Worm (Caenorhabditis elegans) whole organism, L4/young adult: ENCODE measurements around the gene Y43C5A.3.
"Not testable (repeated sequence)": the region's sequence is repeated elsewhere in the genome, so short reads cannot be mapped to it uniquely, and the experiment has no call there.

Experiments used
- W03F9.2 ChIP-seq: fragments of 150-350 bp; optimal IDR thresholded peaks from 2 replicates; lab custom pipeline; 2014; ENCODE audit warnings: missing biosample characterization, missing genetic modification characterization
- dao-5 ChIP-seq: sonication (generic microtip); optimal IDR thresholded peaks from 2 replicates; lab custom pipeline; 2016; ENCODE audit warnings: missing genotype, missing genetic modification characterization, moderate library complexity, missing compliant biosample characterization
- him-1 ChIP-seq: sonication (generic microtip); optimal IDR thresholded peaks from 2 replicates; lab custom pipeline; 2016; ENCODE audit warnings: missing genotype, missing genetic modification reagents, missing genetic modification characterization, missing compliant biosample characterization

Y43C5A.3 gene

DNA sequence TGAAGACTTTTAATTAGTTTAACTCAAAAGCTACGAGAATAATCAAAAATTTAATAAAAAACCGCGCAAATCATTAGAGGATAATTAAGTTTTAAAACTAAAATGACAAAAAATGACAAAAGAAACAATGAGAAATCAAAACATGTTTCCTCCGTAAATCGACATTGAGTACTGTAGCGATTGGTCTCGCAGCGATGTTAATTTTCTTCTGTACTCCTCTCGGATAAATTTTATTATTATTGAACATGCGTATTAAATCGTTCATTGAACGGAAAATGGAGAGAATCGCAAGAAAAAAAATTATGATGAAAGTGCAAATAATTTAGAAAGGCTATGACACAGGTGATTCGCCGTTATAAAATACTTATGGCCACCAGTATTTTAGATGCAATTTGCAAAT, 11.5 kb downstream of the Y43C5A.3 start:
- TF ChIP-seq dao-5 (tag; lab: Kevin White, UChicago) (no peak), him-1 (no peak), W03F9.2 (tag; lab: Kevin White, UChicago) (no peak)

DNA sequence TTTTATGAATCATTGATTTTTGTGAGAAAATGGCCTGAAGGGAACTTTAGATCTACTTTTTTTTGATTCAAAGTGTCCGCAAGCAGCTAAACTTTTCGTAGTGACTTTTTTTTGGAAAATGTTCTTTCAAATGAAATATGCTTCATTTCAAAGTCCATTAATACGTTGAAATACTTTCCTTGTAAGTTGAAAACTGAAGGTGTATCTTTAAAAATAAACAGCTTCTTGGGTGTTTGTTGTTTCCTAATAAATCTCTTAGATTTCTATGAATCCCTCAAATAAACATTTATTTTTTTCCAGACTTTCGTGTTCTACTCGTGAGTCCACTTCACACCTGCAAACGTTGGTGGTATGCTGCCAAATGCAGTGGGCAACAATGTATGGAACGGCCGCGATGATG, 12.8 kb downstream of the Y43C5A.3 start, which contains the start of gene ebax-1:
Gene ebax-1, plus strand, starts transcription at position 301 of the 400 bp plus-strand sequence.
- no peak for TF ChIP-seq him-1
- no peak for TF ChIP-seq W03F9.2 (tag; lab: Kevin White, UChicago)
- TF ChIP-seq dao-5 (tag; lab: Kevin White, UChicago), result no peak

DNA sequence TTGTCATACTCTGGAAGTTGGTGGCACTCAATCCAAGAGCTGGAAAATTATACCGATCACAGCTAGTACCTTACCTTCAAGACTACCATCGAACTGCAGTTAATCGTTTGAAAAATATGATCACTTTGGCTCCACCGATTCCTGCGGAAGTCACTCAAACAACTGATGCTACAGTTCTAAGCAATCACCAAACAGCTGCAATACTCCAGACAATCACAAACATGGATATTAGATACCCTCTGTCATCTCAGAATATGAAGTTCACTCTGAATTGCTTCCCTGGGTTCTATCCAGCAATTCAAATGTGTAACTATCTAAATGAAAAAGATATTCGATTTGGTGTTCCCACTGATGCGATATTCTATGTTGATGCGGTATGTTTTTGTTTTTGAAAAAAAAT, 14.7 kb downstream of the Y43C5A.3 start:
- TF ChIP-seq dao-5 (tag; lab: Kevin White, UChicago) (no peak), him-1 (no peak), W03F9.2 (tag; lab: Kevin White, UChicago) (no peak)

DNA sequence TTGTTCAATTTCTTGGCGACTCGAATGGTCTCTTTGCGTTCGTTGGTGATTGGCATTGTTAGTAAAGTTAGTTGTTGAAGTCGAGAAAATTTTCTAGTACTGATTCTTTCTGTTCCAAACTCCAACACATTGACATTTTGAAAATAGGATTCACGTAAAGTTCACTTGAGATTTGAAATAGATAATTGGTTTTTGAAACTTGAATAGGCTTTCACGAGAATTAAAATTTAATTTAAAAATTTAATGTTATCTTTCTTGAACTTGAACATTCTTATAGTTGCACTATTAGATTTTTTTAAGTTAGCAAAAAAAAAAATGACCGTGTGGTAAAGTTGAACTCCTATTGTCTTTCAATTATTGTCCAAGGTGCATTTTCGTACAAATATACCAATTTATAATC, 20.2 kb downstream of the Y43C5A.3 start, which contains the start of gene R09E10.6:
Gene R09E10.6, minus strand, starts transcription at position 101 of the 400 bp plus-strand sequence.
- TF ChIP-seq him-1 (no peak), dao-5 (tag; lab: Kevin White, UChicago) (no peak), W03F9.2 (tag; lab: Kevin White, UChicago) (no peak)

DNA sequence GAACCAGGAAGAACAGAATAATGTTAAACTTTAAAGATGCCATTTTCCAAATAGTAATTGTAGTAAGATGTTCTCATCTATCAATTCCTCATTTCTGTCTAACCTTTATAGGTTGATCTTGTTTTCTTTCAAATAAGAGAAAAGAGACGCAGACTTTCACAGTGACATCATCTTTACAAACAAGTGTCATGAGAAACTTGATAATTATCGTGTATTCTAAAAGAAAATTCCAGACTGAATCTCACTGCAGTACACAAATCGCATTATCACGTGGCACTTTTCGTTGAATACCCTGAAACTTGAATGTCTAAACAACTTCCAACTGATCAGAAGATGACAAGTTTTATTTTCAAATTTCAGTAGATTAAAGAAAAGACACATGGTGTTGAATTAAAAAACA, 21.2 kb downstream of the Y43C5A.3 start, which contains the start of gene R09E10.13:
Gene R09E10.13, minus strand, starts transcription at position 61 of the 400 bp plus-strand sequence.
- TF ChIP-seq dao-5 (tag; lab: Kevin White, UChicago), result no peak
- no peak for TF ChIP-seq him-1
- TF ChIP-seq W03F9.2 (tag; lab: Kevin White, UChicago), result no peak

DNA sequence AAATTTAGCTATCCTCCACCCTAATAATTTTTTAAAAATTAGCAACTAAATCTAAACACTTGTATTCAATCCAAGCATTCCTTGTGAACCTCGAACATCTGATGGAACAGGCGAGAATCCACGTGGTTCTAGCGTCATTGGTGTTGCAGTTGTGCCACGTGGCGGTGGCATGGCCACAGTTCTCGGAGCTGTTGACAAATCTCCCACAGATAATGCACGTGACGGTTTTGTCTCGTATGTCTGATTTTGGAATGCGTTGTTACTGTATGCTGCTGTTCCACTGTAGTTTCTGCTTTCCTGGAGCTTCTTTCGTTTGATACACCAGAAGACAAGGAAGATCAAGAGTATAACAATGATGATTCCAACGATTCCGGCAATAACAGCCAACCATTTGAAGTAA, 22.2 kb downstream of the Y43C5A.3 start:
- TF ChIP-seq him-1 (no peak), dao-5 (tag; lab: Kevin White, UChicago) (no peak), W03F9.2 (tag; lab: Kevin White, UChicago) (no peak)

DNA sequence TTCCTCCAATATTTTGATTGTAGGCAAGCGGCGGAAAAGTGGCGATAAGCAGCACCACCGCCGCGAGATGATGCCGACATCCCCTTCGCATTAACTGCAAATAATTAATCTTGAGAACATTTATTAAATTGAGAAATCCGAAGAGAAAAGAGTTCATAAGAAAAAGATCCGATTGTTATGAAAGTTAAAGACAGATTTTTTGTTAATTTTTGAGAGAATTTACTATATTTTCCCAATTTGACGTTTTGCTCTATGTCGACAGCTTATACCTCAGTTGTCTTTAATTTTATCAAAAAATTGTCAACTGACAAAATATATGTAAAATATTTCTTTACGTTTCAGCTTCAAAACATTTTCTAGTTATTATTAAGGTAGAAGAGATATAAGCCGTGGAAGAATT, 28.4 kb downstream of the Y43C5A.3 start, which contains the start of gene R09E10.5:
Gene R09E10.5, minus strand, starts transcription at position 101 of the 400 bp plus-strand sequence.
- TF ChIP-seq him-1, result no peak

DNA sequence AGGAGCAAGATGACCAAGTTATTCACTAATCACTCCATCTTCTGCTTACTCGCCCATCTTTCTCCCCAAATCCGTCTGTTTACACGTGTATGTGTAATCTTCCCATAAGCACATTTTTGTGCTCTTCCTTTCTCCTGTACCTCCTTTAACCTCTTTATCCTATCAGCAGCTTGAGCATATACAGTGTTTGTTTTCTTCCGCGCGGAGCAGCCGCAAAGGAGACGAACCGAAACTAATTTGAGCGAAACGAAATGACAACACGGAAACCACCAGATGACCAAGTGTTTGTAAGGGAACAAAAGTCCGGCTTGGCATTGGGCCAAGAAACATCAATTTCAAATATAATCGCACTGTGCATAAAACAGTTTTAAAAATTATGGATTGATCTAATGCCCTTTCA, 30.5 kb downstream of the Y43C5A.3 start:
- TF ChIP-seq him-1 (no peak), dao-5 (tag; lab: Kevin White, UChicago) (no peak), W03F9.2 (tag; lab: Kevin White, UChicago) (no peak)

DNA sequence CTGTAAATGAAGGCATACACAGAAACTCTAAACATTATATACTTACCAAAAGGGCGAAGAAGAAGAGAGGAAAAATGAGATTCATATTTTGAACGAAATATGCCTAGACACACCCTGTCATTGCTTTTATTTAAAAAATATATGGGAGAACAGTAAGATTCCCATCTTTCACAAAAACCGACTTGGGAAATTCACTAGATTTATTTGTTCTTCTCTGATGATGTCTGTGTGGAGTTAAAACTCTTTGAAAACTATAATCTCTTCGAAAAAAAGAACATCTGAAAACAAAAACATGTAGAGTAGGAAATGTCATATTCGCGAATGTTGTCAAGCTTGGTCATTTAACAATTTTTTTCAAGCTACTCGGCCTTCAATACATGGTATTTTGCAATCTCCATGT, 36.5 kb downstream of the Y43C5A.3 start, which contains the start of gene R09E10.8:
Gene R09E10.8, minus strand, starts transcription at position 101 of the 400 bp plus-strand sequence.
- TF ChIP-seq dao-5 (tag; lab: Kevin White, UChicago), result no peak

DNA sequence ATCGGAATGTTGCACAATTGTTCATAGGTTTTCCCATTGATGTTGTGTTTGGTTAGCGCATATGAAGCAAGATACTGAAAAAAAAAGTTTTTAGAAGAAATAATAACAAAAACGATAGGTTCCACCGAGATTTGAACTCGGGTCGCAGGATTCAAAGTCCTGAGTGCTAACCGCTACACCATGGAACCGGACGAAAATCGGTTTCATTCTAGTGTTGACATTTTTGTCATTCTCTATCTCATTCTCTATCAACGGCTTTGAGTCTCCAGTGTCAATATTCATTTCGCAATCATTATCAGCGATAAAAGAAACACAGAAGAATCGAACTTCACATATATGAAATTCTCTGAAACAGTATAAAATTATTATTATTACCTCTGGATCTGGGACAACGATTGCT, 37.3 kb downstream of the Y43C5A.3 start:
- TF ChIP-seq dao-5 (tag; lab: Kevin White, UChicago) (no peak), him-1 (no peak), W03F9.2 (tag; lab: Kevin White, UChicago) (no peak)

DNA sequence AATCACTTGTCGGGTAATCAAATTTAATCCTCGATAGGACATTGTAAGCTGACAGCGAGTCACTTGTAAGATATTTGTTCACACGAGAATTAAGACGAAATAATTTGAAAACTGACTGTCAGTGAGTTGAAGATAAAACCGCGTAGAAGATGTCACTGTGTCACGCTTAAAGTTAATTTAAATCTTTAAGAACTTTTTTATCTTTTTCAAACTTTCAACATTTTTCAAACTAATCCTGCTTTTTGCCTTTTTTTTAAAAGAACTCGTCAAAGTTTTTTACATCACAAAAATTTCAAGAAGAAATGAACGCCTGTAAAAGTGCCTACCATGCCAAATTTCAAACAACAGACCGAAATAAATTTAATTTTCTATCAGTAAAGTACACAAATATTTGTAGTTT, 39.7 kb downstream of the Y43C5A.3 start, which contains the start of gene acs-18:
Gene acs-18, minus strand, starts transcription at position 101 of the 400 bp plus-strand sequence.
- no peak for TF ChIP-seq dao-5 (tag; lab: Kevin White, UChicago)
- TF ChIP-seq W03F9.2 (tag; lab: Kevin White, UChicago), result no peak
- TF ChIP-seq him-1, result no peak

DNA sequence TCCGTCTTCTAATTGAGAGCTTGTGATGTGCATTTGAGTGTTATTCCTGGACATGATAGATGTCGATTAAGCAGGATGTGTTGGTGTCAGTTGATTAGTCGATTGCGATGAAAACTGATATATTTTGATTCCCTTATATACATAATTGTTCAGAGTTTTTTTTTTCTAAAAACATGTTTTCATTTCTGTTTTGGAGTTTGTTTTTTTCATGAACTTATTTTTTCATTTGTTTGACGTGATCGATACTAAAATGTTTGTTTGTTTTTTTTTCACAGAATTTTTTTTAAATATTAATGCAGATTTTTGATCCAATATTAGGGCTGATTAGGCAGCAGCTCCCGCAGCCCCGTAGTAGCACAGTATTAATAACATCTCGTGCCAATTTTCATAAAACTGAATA, 44.4 kb downstream of the Y43C5A.3 start, which contains the start of gene R09E10.2:
Gene R09E10.2, minus strand, starts transcription at position 101 of the 400 bp plus-strand sequence.
- TF ChIP-seq dao-5 (tag; lab: Kevin White, UChicago) (no peak), him-1 (no peak), W03F9.2 (tag; lab: Kevin White, UChicago) (no peak)

DNA sequence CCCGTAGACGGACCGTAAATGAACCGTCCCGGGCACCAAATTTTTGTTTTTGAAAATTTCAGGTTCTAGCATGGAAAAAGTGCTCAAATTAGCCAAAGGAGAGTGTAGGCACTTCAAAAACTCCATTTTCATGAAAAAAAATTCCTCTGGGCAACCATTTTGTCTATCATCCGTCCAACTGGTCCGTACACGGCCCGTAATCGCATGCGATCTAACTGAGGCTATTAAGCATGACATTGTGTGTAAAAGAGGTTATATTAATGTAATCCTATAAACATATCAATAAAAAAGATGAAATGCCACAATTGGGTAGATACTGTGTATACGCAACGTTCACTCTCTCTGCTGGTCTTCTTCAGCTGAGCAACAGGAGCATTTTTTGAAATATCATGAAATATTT, 48.8 kb downstream of the Y43C5A.3 start, which contains the start of gene R09E10.1:
Gene R09E10.1, minus strand, starts transcription at position 101 of the 400 bp plus-strand sequence.
- not testable (repeated sequence) for TF ChIP-seq him-1; dao-5 (tag; lab: Kevin White, UChicago); W03F9.2 (tag; lab: Kevin White, UChicago)
